Fruit fly (Drosophila melanogaster) whole organism, embryonic: ENCODE results near the gene Cad99C.
A peak's percentile ranks its signal among the peaks of the same experiment; 100 is the strongest.

Experiments used
- ATbp ChIP-seq: fragments of 200-800 bp; sonication (Bioruptor generic); optimal IDR thresholded peaks from 2 replicates; lab custom pipeline; 2017; ENCODE audit warnings: missing biosample characterization, mild to moderate bottlenecking, missing genetic modification characterization, missing genetic modification reagents
- Atf-2 ChIP-seq: fragments of 200-800 bp; sonication (Bioruptor generic); optimal IDR thresholded peaks from 2 replicates; lab custom pipeline; 2016; ENCODE audit warnings: missing biosample characterization, missing genetic modification characterization
- Bteb2 ChIP-seq: fragments of 200-800 bp; sonication (Bioruptor generic); optimal IDR thresholded peaks from 2 replicates; lab custom pipeline; 2016; ENCODE audit warnings: missing biosample characterization, missing genetic modification characterization
- CG10543 ChIP-seq: fragments of 200-800 bp; sonication (Bioruptor generic); optimal IDR thresholded peaks from 3 replicates; lab custom pipeline; 2017; ENCODE audit warnings: missing biosample characterization, mild to moderate bottlenecking, missing genetic modification characterization, moderate library complexity
- CG11695 ChIP-seq: fragments of 200-800 bp; sonication (Bioruptor generic); IDR thresholded peaks from 3 replicates; pipeline ENCODE4 v1.3.6; 2022; ENCODE audit warnings: missing biosample characterization, missing genetic modification characterization
- CG11723 ChIP-seq: fragments of 200-800 bp; sonication (Bioruptor generic); optimal IDR thresholded peaks from 2 replicates; lab custom pipeline; 2017; ENCODE audit warnings: missing biosample characterization, mild to moderate bottlenecking, missing genetic modification characterization
- CG17186 ChIP-seq: fragments of 200-800 bp; sonication (Bioruptor generic); optimal IDR thresholded peaks from 3 replicates; lab custom pipeline; 2017; ENCODE audit warnings: missing biosample characterization, missing genetic modification reagents, missing genetic modification characterization
- CG18011 ChIP-seq: fragments of 200-800 bp; sonication (Bioruptor generic); optimal IDR thresholded peaks from 2 replicates; lab custom pipeline; 2017; ENCODE audit warnings: missing biosample characterization, missing genetic modification characterization, mild to moderate bottlenecking, moderate library complexity, missing genotype
- CG18476 ChIP-seq: fragments of 200-800 bp; sonication (Bioruptor generic); optimal IDR thresholded peaks from 2 replicates; lab custom pipeline; 2016; ENCODE audit warnings: missing biosample characterization, mild to moderate bottlenecking, missing genetic modification characterization
- CG2120 ChIP-seq: fragments of 200-800 bp; sonication (Bioruptor generic); optimal IDR thresholded peaks from 3 replicates; lab custom pipeline; 2016; ENCODE audit warnings: missing biosample characterization, missing genetic modification characterization
- CG2678 ChIP-seq: fragments of 200-800 bp; sonication (Bioruptor generic); optimal IDR thresholded peaks from 3 replicates; lab custom pipeline; 2019; ENCODE audit warnings: missing biosample characterization, mild to moderate bottlenecking, missing genetic modification characterization, moderate library complexity
- CG30020 ChIP-seq: fragments of 200-800 bp; optimal IDR thresholded peaks from 2 replicates; lab custom pipeline; 2019; ENCODE audit warnings: missing biosample characterization, mild to moderate bottlenecking, missing genetic modification characterization, moderate library complexity
- CG3065 ChIP-seq: fragments of 200-800 bp; sonication (Bioruptor generic); optimal IDR thresholded peaks from 2 replicates; lab custom pipeline; 2016; ENCODE audit warnings: missing biosample characterization, missing genetic modification characterization
- CG3838 ChIP-seq: fragments of 200-800 bp; sonication (Bioruptor generic); optimal IDR thresholded peaks from 3 replicates; lab custom pipeline; 2016; ENCODE audit warnings: missing biosample characterization, missing genetic modification characterization
- CG4707 ChIP-seq: fragments of 200-800 bp; sonication (Bioruptor generic); optimal IDR thresholded peaks from 2 replicates; lab custom pipeline; 2018; ENCODE audit warnings: missing biosample characterization, mild to moderate bottlenecking, missing genetic modification characterization, moderate library complexity
- CG7745 ChIP-seq: fragments of 200-800 bp; sonication (Bioruptor generic); optimal IDR thresholded peaks from 2 replicates; lab custom pipeline; 2018; ENCODE audit warnings: missing biosample characterization, mild to moderate bottlenecking, missing genetic modification characterization, moderate library complexity
- CG8478 ChIP-seq: fragments of >200 bp; optimal IDR thresholded peaks from 2 replicates; lab custom pipeline; 2018
- CG9215 ChIP-seq: fragments of 200-800 bp; sonication (Bioruptor generic); IDR thresholded peaks from 2 replicates; pipeline ENCODE4 v1.3.6; 2022; ENCODE audit warnings: missing biosample characterization, missing genetic modification characterization
- CG9817 ChIP-seq: fragments of 200-800 bp; sonication (Bioruptor generic); optimal IDR thresholded peaks from 2 replicates; lab custom pipeline; 2018; ENCODE audit warnings: missing biosample characterization, mild to moderate bottlenecking, missing genetic modification characterization, moderate library complexity
- Chrac-16 ChIP-seq: fragments of 200-800 bp; sonication (Bioruptor generic); optimal IDR thresholded peaks from 3 replicates; lab custom pipeline; 2016; ENCODE audit warnings: missing biosample characterization, missing genetic modification characterization
- Dek ChIP-seq: fragments of 200-800 bp; sonication (Bioruptor generic); optimal IDR thresholded peaks from 3 replicates; lab custom pipeline; 2019; ENCODE audit warnings: missing biosample characterization, mild to moderate bottlenecking, missing genetic modification characterization, moderate library complexity
- Ets65A ChIP-seq: fragments of 200-800 bp; sonication (Bioruptor generic); peaks from one replicate; lab custom pipeline; 2016; ENCODE audit warnings: missing biosample characterization, missing genetic modification characterization
- Gsc ChIP-seq: fragments of 200-800 bp; sonication (Bioruptor generic); IDR thresholded peaks from 2 replicates; pipeline ENCODE4 v1.3.6; 2022; ENCODE audit warnings: missing biosample characterization, missing genetic modification characterization
- Hey ChIP-seq: fragments of 200-800 bp; sonication (Bioruptor generic); optimal IDR thresholded peaks from 3 replicates; lab custom pipeline; 2018; ENCODE audit warnings: missing biosample characterization, mild to moderate bottlenecking, missing genetic modification characterization
- NK7.1 ChIP-seq: fragments of 200-800 bp; sonication (Bioruptor generic); optimal IDR thresholded peaks from 3 replicates; lab custom pipeline; 2016; ENCODE audit warnings: missing biosample characterization, missing genetic modification characterization
- Sin3A ChIP-seq: fragments of >200 bp; optimal IDR thresholded peaks from 2 replicates; lab custom pipeline; 2018
- Stat92E ChIP-seq, 3 experiments: fragments of >200 bp in 2 of 3; fragments of 200-800 bp in 1 of 3; sonication (Bioruptor generic) in 1 of 3; optimal IDR thresholded peaks; 2 replicates each; lab custom pipeline; 2017 to 2019; ENCODE audit warnings: missing biosample characterization in 3 of 3, missing genetic modification characterization in 3 of 3, mild to moderate bottlenecking in 1 of 3, moderate library complexity in 1 of 3
- YL-1 ChIP-seq: fragments of 200-800 bp; sonication (Bioruptor generic); optimal IDR thresholded peaks from 3 replicates; lab custom pipeline; 2017; ENCODE audit warnings: missing biosample characterization, mild to moderate bottlenecking, missing genetic modification characterization
- ac ChIP-seq: fragments of 200-800 bp; sonication (Bioruptor generic); optimal IDR thresholded peaks from 3 replicates; lab custom pipeline; 2017; ENCODE audit warnings: missing biosample characterization, mild to moderate bottlenecking, missing genetic modification characterization
- aop ChIP-seq: fragments of 200-800 bp; sonication (Bioruptor generic); IDR thresholded peaks from 2 replicates; pipeline ENCODE4 v1.3.6; 2022; ENCODE audit warnings: missing biosample characterization, missing genetic modification characterization
- bbx ChIP-seq: fragments of 200-800 bp; sonication (Bioruptor generic); IDR thresholded peaks from 2 replicates; pipeline ENCODE4 v1.3.6; 2022; ENCODE audit warnings: missing biosample characterization, missing genetic modification characterization; ENCODE audit not compliant: partially characterized antibody
- btn ChIP-seq: fragments of 200-800 bp; sonication (Bioruptor generic); optimal IDR thresholded peaks from 2 replicates; lab custom pipeline; 2016; ENCODE audit warnings: missing biosample characterization, missing genetic modification characterization
- croc ChIP-seq: fragments of 200-800 bp; sonication (Bioruptor generic); conservative IDR thresholded peaks from 3 replicates; pipeline ENCODE4 v1.3.6; 2022; ENCODE audit warnings: missing biosample characterization, missing genetic modification characterization
- dati ChIP-seq: fragments of 200-800 bp; sonication (Bioruptor generic); IDR thresholded peaks from 2 replicates; pipeline ENCODE4 v1.3.6; 2022; ENCODE audit warnings: missing biosample characterization, missing genetic modification characterization
- dmrt99B ChIP-seq: fragments of 200-800 bp; sonication (Bioruptor generic); optimal IDR thresholded peaks from 2 replicates; lab custom pipeline; 2018; ENCODE audit warnings: missing biosample characterization, mild to moderate bottlenecking, missing genetic modification characterization, moderate library complexity
- dysf ChIP-seq: fragments of 200-800 bp; sonication (Bioruptor generic); IDR thresholded peaks from 3 replicates; pipeline ENCODE4 v1.3.6; 2022; ENCODE audit warnings: missing biosample characterization, missing genetic modification characterization
- gt ChIP-seq: fragments of 200-800 bp; sonication (Bioruptor generic); IDR thresholded peaks from 2 replicates; pipeline ENCODE4 v1.3.6; 2022; ENCODE audit warnings: missing biosample characterization, missing genetic modification characterization
- her ChIP-seq: fragments of 200-800 bp; sonication (Bioruptor generic); optimal IDR thresholded peaks from 2 replicates; lab custom pipeline; 2016; ENCODE audit warnings: missing biosample characterization, missing genetic modification characterization
- hkb ChIP-seq, 2 experiments: fragments of 200-800 bp in 1 of 2; fragments of >200 bp in 1 of 2; sonication (Bioruptor generic) in 1 of 2; IDR thresholded peaks in 1 of 2; optimal IDR thresholded peaks in 1 of 2; 2 replicates each; pipeline versions ENCODE4 v1.3.6 to Lab custom; 2017 to 2022; ENCODE audit warnings: missing biosample characterization in 1 of 2, missing genetic modification characterization in 1 of 2
- nom ChIP-seq: fragments of 200-800 bp; sonication (Bioruptor generic); optimal IDR thresholded peaks from 2 replicates; lab custom pipeline; 2017; ENCODE audit warnings: missing biosample characterization, missing genetic modification characterization, mild to moderate bottlenecking, moderate library complexity, missing genetic modification reagents
- p53 ChIP-seq: fragments of 200-800 bp; sonication (Bioruptor generic); optimal IDR thresholded peaks from 2 replicates; lab custom pipeline; 2016; ENCODE audit warnings: missing biosample characterization, missing genetic modification characterization
- ranshi ChIP-seq: fragments of 200-800 bp; sonication (Bioruptor generic); IDR thresholded peaks from 2 replicates; pipeline ENCODE4 v1.3.6; 2022; ENCODE audit warnings: missing biosample characterization, missing genetic modification characterization
- run ChIP-seq: fragments of 200-800 bp; sonication (Bioruptor generic); optimal IDR thresholded peaks from 3 replicates; lab custom pipeline; 2018; ENCODE audit warnings: missing biosample characterization, mild to moderate bottlenecking, missing genetic modification characterization
- tap ChIP-seq: fragments of 200-800 bp; optimal IDR thresholded peaks from 3 replicates; lab custom pipeline; 2019; ENCODE audit warnings: missing biosample characterization, mild to moderate bottlenecking, missing genetic modification characterization, moderate library complexity
- tna ChIP-seq: fragments of 200-800 bp; sonication (Bioruptor generic); IDR thresholded peaks from 2 replicates; pipeline ENCODE4 v1.3.6; 2022; ENCODE audit warnings: missing biosample characterization, missing genetic modification characterization; ENCODE audit not compliant: partially characterized antibody
- tx ChIP-seq: fragments of 200-800 bp; sonication (Bioruptor generic); optimal IDR thresholded peaks from 2 replicates; lab custom pipeline; 2016; ENCODE audit warnings: missing biosample characterization, missing genetic modification characterization
- wek ChIP-seq: fragments of 200-800 bp; sonication (Bioruptor generic); optimal IDR thresholded peaks from 3 replicates; lab custom pipeline; 2018; ENCODE audit warnings: missing biosample characterization, mild to moderate bottlenecking, missing genetic modification characterization, moderate library complexity
- z ChIP-seq: fragments of 200-800 bp; sonication (Bioruptor generic); IDR thresholded peaks from 3 replicates; pipeline ENCODE4 v1.3.6; 2022; ENCODE audit warnings: missing biosample characterization, missing genetic modification characterization

Gene Cad99C

DNA sequence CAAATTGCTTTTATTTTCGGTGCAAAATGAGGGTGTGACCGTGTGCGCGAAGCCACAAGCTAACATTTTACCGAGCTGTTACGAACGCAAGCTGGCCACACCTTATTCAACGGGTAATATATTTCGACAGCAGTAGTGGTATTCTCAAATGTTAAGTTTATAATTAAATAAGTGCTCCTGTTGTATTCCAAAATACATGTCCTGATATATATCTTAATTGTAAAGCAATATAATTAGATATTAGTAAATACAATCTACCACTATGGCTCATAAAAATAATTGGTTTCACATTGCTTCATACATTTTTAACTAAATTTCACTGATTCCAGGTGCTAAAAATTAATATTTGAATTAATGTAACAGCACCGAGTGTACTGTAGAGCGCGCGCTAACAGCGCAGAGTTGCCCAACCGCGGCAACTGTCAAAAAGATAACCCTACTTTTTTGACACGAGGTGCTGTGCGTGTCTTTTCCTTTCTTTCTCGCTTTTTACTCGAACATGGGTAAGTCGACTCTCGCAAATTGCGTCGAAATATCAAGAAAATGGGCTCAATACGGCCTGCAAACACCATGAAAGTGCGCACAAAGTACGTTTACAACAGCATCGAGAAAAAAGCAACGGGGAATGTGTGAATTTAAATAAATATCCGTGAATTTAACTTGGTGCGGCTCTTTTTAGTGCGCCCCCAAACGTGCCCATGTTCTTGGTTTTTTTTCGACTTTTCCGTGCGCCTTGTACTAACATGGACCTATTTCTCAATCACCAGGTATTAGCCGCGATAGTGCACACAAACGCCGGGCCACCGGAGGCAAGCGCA, 20.2 kb downstream of the Cad99C start, which contains the start of the genes CG15514 and RpS8 (continued):
- TF ChIP-seq dysf (GFP tag; lab: Robert Waterston, UW) (peak; percentile 46; the same call in 2 of the 3 replicates), CG30020 (tag; lab: Kevin White, UChicago) (peak; percentile 72), ATbp (peak; percentile 45), wek (GFP tag; lab: Kevin White, UChicago) (peak; percentile 90), ranshi (GFP tag; lab: Robert Waterston, UW) (0 out of 2 replicates have a peak, but pooled peaks have one; percentile 26), btn (GFP tag; lab: Kevin White, UChicago) (no peak), run (tag; lab: Kevin White, UChicago) (peak; percentile 25), CG4707 (GFP tag; lab: Kevin White, UChicago) (peak; percentile 34), Chrac-16 (no peak), CG2120 (GFP tag; lab: Kevin White, UChicago) (peak; percentile 43), hkb (optimal IDR thresholded peaks at IDR 0.05; lab: Kevin White, UChicago) (peak; percentile 77), hkb (GFP tag; IDR thresholded peaks at IDR 0.05; lab: Robert Waterston, UW) (peak; percentile 11; the same call in 1 of the 2 replicates), dati (GFP tag; lab: Robert Waterston, UW) (no peak), Sin3A (lab: Kevin White, UChicago) (peak; percentile 70), Atf-2 (GFP tag; lab: Kevin White, UChicago) (no peak), croc (GFP tag; lab: Robert Waterston, UW) (no peak), tx (GFP tag; lab: Kevin White, UChicago) (peak; percentile 7), CG9215 (no peak), gt (GFP tag; lab: Robert Waterston, UW) (no peak), tna (no peak), CG11723 (GFP tag; lab: Kevin White, UChicago) (peak; percentile 48), CG11695 (GFP tag; lab: Robert Waterston, UW) (0 out of 3 replicates have a peak, but pooled peaks have one; percentile 38), z (GFP tag; lab: Robert Waterston, UW) (no peak), CG3838 (GFP tag; lab: Kevin White, UChicago) (no peak), Stat92E (GFP tag; optimal IDR thresholded peaks at IDR 0.05; lab: Kevin White, UChicago) (no peak), CG3065 (GFP tag; lab: Kevin White, UChicago) (no peak), tap (tag; lab: Kevin White, UChicago) (peak; percentile 69), nom (GFP tag; lab: Kevin White, UChicago) (peak; percentile 45), CG7745 (no peak), CG9817 (tag; lab: Kevin White, UChicago) (peak; percentile 63), CG10543 (GFP tag; lab: Kevin White, UChicago) (peak; percentile 87), Hey (tag; lab: Kevin White, UChicago) (no peak), NK7.1 (GFP tag; lab: Kevin White, UChicago) (peak; percentile 1), CG17186 (GFP tag; lab: Kevin White, UChicago) (peak; percentile 100), Bteb2 (GFP tag; lab: Kevin White, UChicago) (no peak), dmrt99B (tag; lab: Kevin White, UChicago) (no peak), CG18011 (GFP tag; lab: Kevin White, UChicago) (no peak), Ets65A (GFP tag; lab: Kevin White, UChicago) (peak; percentile 71), CG8478 (lab: Kevin White, UChicago) (no peak), ac (GFP tag; lab: Kevin White, UChicago) (no peak), bbx (peak; percentile 8; the same call in 1 of the 2 replicates), her (no peak), p53 (peak; percentile 25), CG2678 (tag; lab: Kevin White, UChicago) (peak; percentile 83), aop (GFP tag; lab: Robert Waterston, UW) (no peak), YL-1 (peak; percentile 96), CG18476 (GFP tag; lab: Kevin White, UChicago) (no peak), Dek (tag; lab: Kevin White, UChicago) (peak; percentile 45), Gsc (no peak)
